Fruit fly (Drosophila melanogaster) whole organism, embryonic: ENCODE results near the gene Argk1.

Experiments used
- CTCF ChIP-seq: fragments of 200-800 bp; sonication (Bioruptor generic); optimal IDR thresholded peaks from 2 replicates; lab custom pipeline; 2017; ENCODE audit warnings: missing biosample characterization, mild to moderate bottlenecking, missing genetic modification characterization, moderate library complexity
- Doc2 ChIP-seq: fragments of 200-800 bp; sonication (Bioruptor generic); IDR thresholded peaks from 2 replicates; pipeline ENCODE4 v1.3.6; 2022; ENCODE audit warnings: missing biosample characterization, missing genetic modification characterization

- no peak for TF ChIP-seq CTCF (GFP tag; lab: Kevin White, UChicago)
- no peak for TF ChIP-seq Doc2 (GFP tag; lab: Robert Waterston, UW)
Observed at dm6 chr3L:9023627-9024026, 42.2 kb downstream of the Argk1 start.
